Worm (Caenorhabditis elegans) whole organism, midembryonic: ENCODE results near the gene H38K22.6.

ENCODE experiments used
- T22C8.4 ChIP-seq: fragments of 200-800 bp; sonication (Bioruptor generic); IDR thresholded peaks from 2 replicates; pipeline ENCODE4 v1.3.6; 2022; ENCODE audit warnings: missing genetic modification characterization, missing compliant biosample characterization
- cog-1 ChIP-seq: sonication (generic microtip); optimal IDR thresholded peaks from 2 replicates; lab custom pipeline; 2016; ENCODE audit warnings: missing genetic modification characterization, missing compliant biosample characterization
- flt-1 ChIP-seq: fragments of 200-800 bp; sonication (Bioruptor generic); IDR thresholded peaks from 2 replicates; pipeline ENCODE4 v1.3.6; 2022; ENCODE audit warnings: missing genetic modification characterization, missing compliant biosample characterization
- klf-2 ChIP-seq: fragments of 200-800 bp; sonication (Bioruptor generic); conservative IDR thresholded peaks from 2 replicates; pipeline ENCODE4 v1.3.6; 2022; ENCODE audit warnings: missing genetic modification reagents, missing genetic modification characterization, missing compliant biosample characterization
- med-1 ChIP-seq: sonication (generic microtip); optimal IDR thresholded peaks from 2 replicates; lab custom pipeline; 2017; ENCODE audit warnings: missing genetic modification characterization, mild to moderate bottlenecking, missing compliant biosample characterization, antibody characterized with exemption, missing genetic modification reagents; ENCODE audit not compliant: insufficient read depth
- ref-1 ChIP-seq: fragments of 200-800 bp; sonication (Bioruptor generic); conservative IDR thresholded peaks from 2 replicates; pipeline ENCODE4 v1.3.6; 2022; ENCODE audit warnings: missing genetic modification reagents, missing genetic modification characterization, missing compliant biosample characterization
- tab-1 ChIP-seq: fragments of 200-800 bp; sonication (Bioruptor generic); IDR thresholded peaks from 2 replicates; pipeline ENCODE4 v1.3.6; 2022; ENCODE audit warnings: missing genetic modification characterization, missing compliant biosample characterization
- ztf-23 ChIP-seq: fragments of 200-800 bp; sonication (Bioruptor generic); IDR thresholded peaks from 2 replicates; pipeline ENCODE4 v1.3.6; 2022; ENCODE audit warnings: missing genetic modification reagents, missing genetic modification characterization, missing compliant biosample characterization

ce11 chrIII:4294153-4294862, 25.9 kb upstream of the H38K22.6 start, which contains the start of the genes nth-1 and R10E4.7:
- TF ChIP-seq T22C8.4 (GFP tag; lab: Robert Waterston, UW) (no peak), cog-1 (tag; lab: Kevin White, UChicago) (no peak), flt-1 (GFP tag; lab: Robert Waterston, UW) (no peak), med-1 (GFP tag; lab: Kevin White, UChicago) (no peak), ref-1 (no peak), tab-1 (no peak), ztf-23 (no peak), klf-2 (GFP tag; lab: Robert Waterston, UW) (no peak)
